Fruit fly (Drosophila melanogaster) whole organism, pupa: ENCODE measurements around the gene HIPP1.

Experiments used
- CG10348 ChIP-seq: fragments of 200-800 bp; sonication (Bioruptor generic); IDR thresholded peaks from 2 replicates; pipeline ENCODE4 v1.3.6; 2022; ENCODE audit warnings: missing biosample characterization, missing genetic modification characterization
- CG32121 ChIP-seq: fragments of 200-800 bp; sonication (Bioruptor generic); IDR thresholded peaks from 2 replicates; pipeline ENCODE4 v1.3.6; 2022; ENCODE audit warnings: missing biosample characterization, missing genetic modification characterization
- Pif1B ChIP-seq: fragments of 200-800 bp; sonication (Bioruptor generic); optimal IDR thresholded peaks from 3 replicates; lab custom pipeline; 2016; ENCODE audit warnings: missing biosample characterization, missing genetic modification characterization

dm6 chr3L:20817927-20818326, 8.5 kb downstream of the HIPP1 start, which contains the start of gene Mst77F:
- TF ChIP-seq Pif1B = no peak
- no peak for TF ChIP-seq CG10348 (GFP tag; lab: Robert Waterston, UW)
- TF ChIP-seq CG32121 (GFP tag; lab: Robert Waterston, UW) = no peak
